Fruit fly (Drosophila melanogaster) whole organism, embryonic: ENCODE results near the gene JIL-1.

Source experiments
- Abd-B ChIP-seq: fragments of 200-800 bp; sonication (Bioruptor generic); optimal IDR thresholded peaks from 2 replicates; lab custom pipeline; 2018; ENCODE audit warnings: missing biosample characterization, mild to moderate bottlenecking, missing genetic modification characterization, moderate library complexity
- Adf1 ChIP-seq: fragments of 200-800 bp; sonication (Bioruptor generic); IDR thresholded peaks from 2 replicates; pipeline ENCODE4 v1.3.6; 2022; ENCODE audit warnings: missing biosample characterization, missing genetic modification characterization
- Atf3 ChIP-seq: fragments of 200-800 bp; sonication (Bioruptor generic); optimal IDR thresholded peaks from 3 replicates; lab custom pipeline; 2016; ENCODE audit warnings: missing biosample characterization, missing genetic modification characterization
- Bgb ChIP-seq: fragments of 200-800 bp; sonication (Bioruptor generic); IDR thresholded peaks from 2 replicates; pipeline ENCODE4 v1.3.6; 2022; ENCODE audit warnings: missing biosample characterization, missing genetic modification characterization; ENCODE audit not compliant: partially characterized antibody
- CG10959 ChIP-seq: fragments of 200-800 bp; sonication (Bioruptor generic); IDR thresholded peaks from 2 replicates; pipeline ENCODE4 v1.3.6; 2022; ENCODE audit warnings: missing biosample characterization, missing genetic modification characterization
- CG11504 ChIP-seq: fragments of 200-800 bp; sonication (Bioruptor generic); optimal IDR thresholded peaks from 3 replicates; lab custom pipeline; 2019; ENCODE audit warnings: missing biosample characterization, mild to moderate bottlenecking, missing genetic modification characterization, moderate library complexity
- CG11723 ChIP-seq: fragments of 200-800 bp; sonication (Bioruptor generic); optimal IDR thresholded peaks from 2 replicates; lab custom pipeline; 2017; ENCODE audit warnings: missing biosample characterization, mild to moderate bottlenecking, missing genetic modification characterization
- CG12071 ChIP-seq: fragments of 200-800 bp; sonication (Bioruptor generic); optimal IDR thresholded peaks from 3 replicates; lab custom pipeline; 2018; ENCODE audit warnings: missing biosample characterization, mild to moderate bottlenecking, missing genetic modification characterization
- CG12104 ChIP-seq: fragments of 200-800 bp; sonication (Bioruptor generic); optimal IDR thresholded peaks from 3 replicates; lab custom pipeline; 2016; ENCODE audit warnings: missing biosample characterization, missing genetic modification characterization
- CG12219 ChIP-seq: fragments of 200-800 bp; sonication (Bioruptor generic); optimal IDR thresholded peaks from 3 replicates; lab custom pipeline; 2018; ENCODE audit warnings: missing biosample characterization, mild to moderate bottlenecking, missing genetic modification characterization
- CG1529 ChIP-seq: fragments of 200-800 bp; sonication (Bioruptor generic); optimal IDR thresholded peaks from 3 replicates; lab custom pipeline; 2018; ENCODE audit warnings: missing biosample characterization, missing genetic modification characterization
- CG17361 ChIP-seq: fragments of 200-800 bp; sonication (Bioruptor generic); IDR thresholded peaks from 3 replicates; pipeline ENCODE4 v1.3.6; 2022; ENCODE audit warnings: missing biosample characterization, missing genetic modification characterization
- CG18262 ChIP-seq: fragments of 200-800 bp; optimal IDR thresholded peaks from 3 replicates; lab custom pipeline; 2019; ENCODE audit warnings: missing biosample characterization, mild to moderate bottlenecking, missing genetic modification characterization, moderate library complexity
- CG2712 ChIP-seq: fragments of 200-800 bp; optimal IDR thresholded peaks from 3 replicates; lab custom pipeline; 2019; ENCODE audit warnings: missing biosample characterization, mild to moderate bottlenecking, missing genetic modification characterization, moderate library complexity
- CG3838 ChIP-seq: fragments of 200-800 bp; sonication (Bioruptor generic); optimal IDR thresholded peaks from 3 replicates; lab custom pipeline; 2016; ENCODE audit warnings: missing biosample characterization, missing genetic modification characterization
- CG7786 ChIP-seq: fragments of 200-800 bp; sonication (Bioruptor generic); optimal IDR thresholded peaks from 2 replicates; lab custom pipeline; 2016; ENCODE audit warnings: missing biosample characterization, missing genetic modification characterization
- CTCF ChIP-seq: fragments of 200-800 bp; sonication (Bioruptor generic); optimal IDR thresholded peaks from 2 replicates; lab custom pipeline; 2017; ENCODE audit warnings: missing biosample characterization, mild to moderate bottlenecking, missing genetic modification characterization, moderate library complexity
- Dref ChIP-seq: fragments of 200-800 bp; sonication (Bioruptor generic); IDR thresholded peaks from 2 replicates; pipeline ENCODE4 v1.3.6; 2022; ENCODE audit warnings: missing biosample characterization, missing genetic modification characterization
- Eip74EF ChIP-seq, 2 experiments: fragments of 200-800 bp in 1 of 2; fragments of >200 bp in 1 of 2; sonication (Bioruptor generic) in 1 of 2; optimal IDR thresholded peaks; 2 replicates each; lab custom pipeline; 2017 to 2019; ENCODE audit warnings: missing biosample characterization in 2 of 2, missing genetic modification characterization in 2 of 2, mild to moderate bottlenecking in 1 of 2, moderate library complexity in 1 of 2
- Fer3 ChIP-seq: fragments of 200-800 bp; sonication (Bioruptor generic); optimal IDR thresholded peaks from 2 replicates; lab custom pipeline; 2018; ENCODE audit warnings: missing biosample characterization, mild to moderate bottlenecking, missing genetic modification characterization, moderate library complexity
- HLH4C ChIP-seq: fragments of 200-800 bp; sonication (Bioruptor generic); IDR thresholded peaks from 3 replicates; pipeline ENCODE4 v1.3.6; 2022; ENCODE audit warnings: missing biosample characterization, missing genetic modification characterization; ENCODE audit not compliant: partially characterized antibody
- HmgZ ChIP-seq: fragments of 200-800 bp; sonication (Bioruptor generic); optimal IDR thresholded peaks from 2 replicates; lab custom pipeline; 2018; ENCODE audit warnings: missing biosample characterization, mild to moderate bottlenecking, missing genetic modification characterization
- MTF-1 ChIP-seq: fragments of 200-800 bp; sonication (Bioruptor generic); optimal IDR thresholded peaks from 2 replicates; lab custom pipeline; 2018; ENCODE audit warnings: missing biosample characterization, mild to moderate bottlenecking, missing genetic modification characterization, borderline replicate concordance
- Med ChIP-seq: fragments of 200-800 bp; sonication (Bioruptor generic); peaks from one replicate; lab custom pipeline; 2016; ENCODE audit warnings: missing biosample characterization, missing genetic modification characterization, mild to moderate bottlenecking, inconsistent platforms, moderate library complexity
- Meics ChIP-seq: fragments of 200-800 bp; sonication (Bioruptor generic); optimal IDR thresholded peaks from 2 replicates; lab custom pipeline; 2017; ENCODE audit warnings: missing biosample characterization, mild to moderate bottlenecking, missing genetic modification characterization
- NC2α ChIP-seq: fragments of 200-800 bp; sonication (Bioruptor generic); optimal IDR thresholded peaks from 2 replicates; lab custom pipeline; 2016; ENCODE audit warnings: missing biosample characterization, missing genetic modification characterization
- Nf-YA ChIP-seq: fragments of 200-800 bp; sonication (Bioruptor generic); IDR thresholded peaks from 2 replicates; pipeline ENCODE4 v1.3.6; 2022; ENCODE audit warnings: missing biosample characterization, missing genetic modification characterization
- Nf-YB ChIP-seq: fragments of 200-800 bp; sonication (Bioruptor generic); optimal IDR thresholded peaks from 3 replicates; lab custom pipeline; 2019; ENCODE audit warnings: missing biosample characterization, mild to moderate bottlenecking, missing genetic modification characterization, moderate library complexity
- NfI ChIP-seq: fragments of 200-800 bp; sonication (Bioruptor generic); optimal IDR thresholded peaks from 3 replicates; lab custom pipeline; 2018; ENCODE audit warnings: missing biosample characterization, mild to moderate bottlenecking, missing genetic modification characterization, moderate library complexity
- Sry-β ChIP-seq: fragments of 200-800 bp; sonication (Bioruptor generic); optimal IDR thresholded peaks from 2 replicates; lab custom pipeline; 2018; ENCODE audit warnings: missing biosample characterization, mild to moderate bottlenecking, missing genetic modification characterization, moderate library complexity
- ara ChIP-seq: fragments of 200-800 bp; sonication (Bioruptor generic); IDR thresholded peaks from 2 replicates; pipeline ENCODE4 v1.3.6; 2022; ENCODE audit warnings: missing biosample characterization, missing genetic modification characterization
- chinmo ChIP-seq: fragments of 200-800 bp; sonication (Bioruptor generic); IDR thresholded peaks from 4 replicates; pipeline ENCODE4 v1.3.6; 2022; ENCODE audit warnings: missing biosample characterization, missing genetic modification characterization; ENCODE audit not compliant: partially characterized antibody
- eve ChIP-seq, 2 experiments: fragments of >200 bp; optimal IDR thresholded peaks; 2 replicates each; lab custom pipeline; 2017; ENCODE audit warnings: missing biosample characterization in 2 of 2, missing genetic modification characterization in 2 of 2
- gro ChIP-seq: fragments of 200-800 bp; sonication (Bioruptor generic); optimal IDR thresholded peaks from 2 replicates; lab custom pipeline; 2016; ENCODE audit warnings: missing biosample characterization, missing genetic modification characterization
- gsb-n ChIP-seq: fragments of 200-800 bp; sonication (Bioruptor generic); optimal IDR thresholded peaks from 3 replicates; lab custom pipeline; 2018; ENCODE audit warnings: missing biosample characterization, mild to moderate bottlenecking, missing genetic modification characterization
- hb ChIP-seq: fragments of 200-800 bp; sonication (Bioruptor generic); IDR thresholded peaks from 3 replicates; pipeline ENCODE4 v1.3.6; 2022; ENCODE audit warnings: missing biosample characterization, missing genetic modification characterization; ENCODE audit not compliant: partially characterized antibody
- hth ChIP-seq: fragments of >200 bp; optimal IDR thresholded peaks from 2 replicates; lab custom pipeline; 2017; ENCODE audit warnings: inconsistent platforms
- inv ChIP-seq: fragments of 200-800 bp; sonication (Bioruptor generic); IDR thresholded peaks from 2 replicates; pipeline ENCODE4 v1.3.6; 2022; ENCODE audit warnings: missing biosample characterization, missing genetic modification characterization; ENCODE audit not compliant: partially characterized antibody
- jumu ChIP-seq: fragments of 200-800 bp; sonication (Bioruptor generic); optimal IDR thresholded peaks from 3 replicates; lab custom pipeline; 2016; ENCODE audit warnings: missing biosample characterization, missing genetic modification characterization
- kay ChIP-seq: fragments of 200-800 bp; sonication (Bioruptor generic); optimal IDR thresholded peaks from 2 replicates; lab custom pipeline; 2016; ENCODE audit warnings: missing biosample characterization, missing genetic modification characterization
- luna ChIP-seq: fragments of 200-800 bp; sonication (Bioruptor generic); optimal IDR thresholded peaks from 2 replicates; lab custom pipeline; 2016; ENCODE audit warnings: missing biosample characterization, missing genetic modification characterization
- mirr ChIP-seq: fragments of 200-800 bp; sonication (Bioruptor generic); optimal IDR thresholded peaks from 3 replicates; lab custom pipeline; 2018; ENCODE audit warnings: missing biosample characterization, mild to moderate bottlenecking, missing genetic modification characterization
- nerfin-1 ChIP-seq: fragments of 200-800 bp; sonication (Bioruptor generic); optimal IDR thresholded peaks from 3 replicates; lab custom pipeline; 2019; ENCODE audit warnings: missing biosample characterization, mild to moderate bottlenecking, missing genetic modification characterization, moderate library complexity
- nerfin-2 ChIP-seq: fragments of 200-800 bp; sonication (Bioruptor generic); IDR thresholded peaks from 2 replicates; pipeline ENCODE4 v1.3.6; 2022; ENCODE audit warnings: missing biosample characterization, missing genetic modification characterization; ENCODE audit not compliant: partially characterized antibody
- org-1 ChIP-seq: fragments of 200-800 bp; sonication (Bioruptor generic); optimal IDR thresholded peaks from 2 replicates; lab custom pipeline; 2017; ENCODE audit warnings: missing biosample characterization, missing genetic modification characterization
- psq ChIP-seq: fragments of 200-800 bp; sonication (Bioruptor generic); optimal IDR thresholded peaks from 2 replicates; lab custom pipeline; 2017; ENCODE audit warnings: missing biosample characterization, missing genetic modification characterization
- run ChIP-seq: fragments of 200-800 bp; sonication (Bioruptor generic); optimal IDR thresholded peaks from 3 replicates; lab custom pipeline; 2018; ENCODE audit warnings: missing biosample characterization, mild to moderate bottlenecking, missing genetic modification characterization
- sens ChIP-seq: fragments of 200-800 bp; sonication (Bioruptor generic); peaks from one replicate; lab custom pipeline; 2016; ENCODE audit warnings: missing biosample characterization, missing genetic modification characterization
- slbo ChIP-seq: fragments of 200-800 bp; sonication (Bioruptor generic); IDR thresholded peaks from 2 replicates; pipeline ENCODE4 v1.3.6; 2022; ENCODE audit warnings: missing biosample characterization, missing genetic modification characterization
- slp2 ChIP-seq: fragments of 200-800 bp; sonication (Bioruptor generic); optimal IDR thresholded peaks from 2 replicates; lab custom pipeline; 2016; ENCODE audit warnings: missing biosample characterization, missing genetic modification characterization
- vnd ChIP-seq: fragments of 200-800 bp; sonication (Bioruptor generic); IDR thresholded peaks from 3 replicates; pipeline ENCODE4 v1.3.6; 2022; ENCODE audit warnings: missing biosample characterization, missing genetic modification characterization; ENCODE audit not compliant: partially characterized antibody
- zfh2 ChIP-seq: fragments of 200-800 bp; sonication (Bioruptor generic); optimal IDR thresholded peaks from 2 replicates; lab custom pipeline; 2016; ENCODE audit warnings: missing biosample characterization, missing genetic modification characterization

Gene JIL-1

DNA sequence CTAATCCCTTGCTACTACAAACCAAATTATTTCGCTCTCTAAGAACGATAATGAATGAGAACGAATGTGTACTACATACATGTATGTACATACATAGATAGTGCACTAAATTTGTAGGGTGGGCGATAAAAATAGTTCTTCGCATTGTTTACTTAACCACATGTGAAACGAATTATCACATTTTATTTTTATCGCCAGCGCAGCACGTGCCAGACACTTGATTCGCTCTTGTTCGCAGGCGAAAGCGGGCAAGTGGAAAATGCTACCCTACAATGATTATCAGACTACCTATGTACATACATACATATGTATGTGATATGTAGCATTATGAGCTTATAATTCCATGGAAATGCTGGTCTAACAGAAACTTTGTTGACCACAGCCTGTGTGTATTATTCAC, 7.2 kb downstream of the JIL-1 start (continued):
- no peak for TF ChIP-seq org-1 (GFP tag; lab: Kevin White, UChicago)
- TF ChIP-seq eve (GFP tag; optimal IDR thresholded peaks at IDR 0.05; lab: Kevin White, UChicago): peak in 1 of 2 experiments; percentile 26
- TF ChIP-seq CG11723: no peak
- TF ChIP-seq chinmo (GFP tag; lab: Robert Waterston, UW): 0 out of 4 replicates have a peak, but pooled peaks have one; percentile 46
- TF ChIP-seq HLH4C: no peak
- peak; percentile 20 for TF ChIP-seq gsb-n
- TF ChIP-seq vnd (GFP tag; lab: Robert Waterston, UW): no peak
- TF ChIP-seq sens (GFP tag; lab: Kevin White, UChicago): peak; percentile 59
- no peak for TF ChIP-seq Eip74EF (GFP tag; optimal IDR thresholded peaks at IDR 0.05; lab: Kevin White, UChicago)
- TF ChIP-seq run (tag; lab: Kevin White, UChicago): no peak
- no peak for TF ChIP-seq Atf3 (GFP tag; lab: Kevin White, UChicago)
- no peak for TF ChIP-seq kay (GFP tag; lab: Kevin White, UChicago)
- TF ChIP-seq Sry-β (GFP tag; lab: Kevin White, UChicago): no peak
- TF ChIP-seq nerfin-2 (GFP tag; lab: Robert Waterston, UW): no peak
- TF ChIP-seq CTCF: no peak
- no peak for TF ChIP-seq hth (lab: Kevin White, UChicago)
- no peak for TF ChIP-seq nerfin-1
- TF ChIP-seq ara: no peak
- no peak for TF ChIP-seq hb (GFP tag; lab: Robert Waterston, UW)
- no peak for TF ChIP-seq CG12104 (GFP tag; lab: Kevin White, UChicago)
- TF ChIP-seq psq (GFP tag; lab: Kevin White, UChicago): no peak
- TF ChIP-seq CG7786: no peak
- no peak for TF ChIP-seq Nf-YB (GFP tag; lab: Kevin White, UChicago)
- no peak for TF ChIP-seq CG11504 (tag; lab: Kevin White, UChicago)
- no peak for TF ChIP-seq CG17361 (GFP tag; lab: Robert Waterston, UW)
- no peak for TF ChIP-seq Bgb (GFP tag; lab: Robert Waterston, UW)
- TF ChIP-seq slp2 (GFP tag; lab: Kevin White, UChicago): no peak
- no peak for TF ChIP-seq Meics
- peak; percentile 80 for TF ChIP-seq mirr (GFP tag; lab: Kevin White, UChicago)
- no peak for TF ChIP-seq gro (GFP tag; lab: Kevin White, UChicago)
- TF ChIP-seq CG18262: no peak
- TF ChIP-seq Med (GFP tag; lab: Kevin White, UChicago): peak; percentile 54
- TF ChIP-seq Fer3 (tag; lab: Kevin White, UChicago): no peak
- TF ChIP-seq CG3838: no peak
- TF ChIP-seq NfI (GFP tag; lab: Kevin White, UChicago): no peak
- no peak for TF ChIP-seq Abd-B (GFP tag; lab: Kevin White, UChicago)
- no peak for TF ChIP-seq zfh2 (GFP tag; lab: Kevin White, UChicago)
- no peak for TF ChIP-seq NC2α
- TF ChIP-seq CG1529 (GFP tag; lab: Kevin White, UChicago): no peak
- no peak for TF ChIP-seq luna (GFP tag; lab: Kevin White, UChicago)
- TF ChIP-seq CG10959 (GFP tag; lab: Robert Waterston, UW): no peak
- TF ChIP-seq CG2712 (tag; lab: Kevin White, UChicago): no peak
- no peak for TF ChIP-seq HmgZ (tag; lab: Kevin White, UChicago)
- TF ChIP-seq inv (GFP tag; lab: Robert Waterston, UW): no peak
- no peak for TF ChIP-seq jumu (GFP tag; lab: Kevin White, UChicago)
- TF ChIP-seq slbo (GFP tag; lab: Robert Waterston, UW): no peak
- TF ChIP-seq CG12071 (GFP tag; lab: Kevin White, UChicago): peak; percentile 50
- no peak for TF ChIP-seq Dref (GFP tag; lab: Robert Waterston, UW)
- TF ChIP-seq Adf1 (GFP tag; lab: Robert Waterston, UW): no peak
- no peak for TF ChIP-seq MTF-1 (GFP tag; lab: Kevin White, UChicago)
- TF ChIP-seq Nf-YA (GFP tag; lab: Robert Waterston, UW): no peak
- TF ChIP-seq CG12219 (GFP tag; lab: Kevin White, UChicago): no peak
